Fruit fly (Drosophila melanogaster) whole organism, embryonic: ENCODE data around the gene CG1024.

Experiments used
- Adf1 ChIP-seq: fragments of 200-800 bp; sonication (Bioruptor generic); IDR thresholded peaks from 2 replicates; pipeline ENCODE4 v1.3.6; 2022; ENCODE audit warnings: missing biosample characterization, missing genetic modification characterization
- CG12391 ChIP-seq: fragments of 200-800 bp; sonication (Bioruptor generic); optimal IDR thresholded peaks from 3 replicates; lab custom pipeline; 2018; ENCODE audit warnings: missing biosample characterization, mild to moderate bottlenecking, missing genetic modification characterization, moderate library complexity
- CG15696 ChIP-seq: fragments of 200-800 bp; sonication (Bioruptor generic); optimal IDR thresholded peaks from 2 replicates; lab custom pipeline; 2019; ENCODE audit warnings: missing biosample characterization, mild to moderate bottlenecking, missing genetic modification characterization, moderate library complexity
- CG17186 ChIP-seq: fragments of 200-800 bp; sonication (Bioruptor generic); optimal IDR thresholded peaks from 3 replicates; lab custom pipeline; 2017; ENCODE audit warnings: missing biosample characterization, missing genetic modification reagents, missing genetic modification characterization
- CG17568 ChIP-seq: fragments of 200-800 bp; sonication (Bioruptor generic); optimal IDR thresholded peaks from 2 replicates; lab custom pipeline; 2018; ENCODE audit warnings: missing biosample characterization, mild to moderate bottlenecking, missing genetic modification characterization, moderate library complexity
- CG18262 ChIP-seq: fragments of 200-800 bp; optimal IDR thresholded peaks from 3 replicates; lab custom pipeline; 2019; ENCODE audit warnings: missing biosample characterization, mild to moderate bottlenecking, missing genetic modification characterization, moderate library complexity
- CG18599 ChIP-seq: fragments of 200-800 bp; sonication (Bioruptor generic); optimal IDR thresholded peaks from 3 replicates; lab custom pipeline; 2017; ENCODE audit warnings: missing biosample characterization, missing genetic modification characterization, mild to moderate bottlenecking, moderate library complexity, missing genetic modification reagents
- CG18764 ChIP-seq: fragments of 200-800 bp; sonication (Bioruptor generic); optimal IDR thresholded peaks from 3 replicates; lab custom pipeline; 2016; ENCODE audit warnings: missing biosample characterization, missing genetic modification characterization
- CG31388 ChIP-seq: fragments of 200-800 bp; sonication (Bioruptor generic); optimal IDR thresholded peaks from 2 replicates; lab custom pipeline; 2016; ENCODE audit warnings: missing biosample characterization, missing genetic modification characterization
- CG3163 ChIP-seq: fragments of 200-800 bp; sonication (Bioruptor generic); optimal IDR thresholded peaks from 3 replicates; lab custom pipeline; 2016; ENCODE audit warnings: missing biosample characterization, missing genetic modification characterization
- CG32767 ChIP-seq: fragments of 200-800 bp; sonication (Bioruptor generic); IDR thresholded peaks from 2 replicates; pipeline ENCODE4 v1.3.6; 2022; ENCODE audit warnings: missing biosample characterization, missing genetic modification characterization
- CG3995 ChIP-seq: fragments of 200-800 bp; sonication (Bioruptor generic); optimal IDR thresholded peaks from 3 replicates; lab custom pipeline; 2016; ENCODE audit warnings: missing biosample characterization, missing genetic modification characterization
- CG6272 ChIP-seq: fragments of 200-800 bp; sonication (Bioruptor generic); IDR thresholded peaks from 2 replicates; pipeline ENCODE4 v1.3.6; 2022; ENCODE audit warnings: missing biosample characterization, missing genetic modification characterization
- CG6791 ChIP-seq: fragments of 200-800 bp; sonication (Bioruptor generic); IDR thresholded peaks from 3 replicates; pipeline ENCODE4 v1.3.6; 2022; ENCODE audit warnings: missing biosample characterization, missing genetic modification characterization; ENCODE audit not compliant: partially characterized antibody
- CG7839 ChIP-seq: fragments of 200-800 bp; sonication (Bioruptor generic); optimal IDR thresholded peaks from 3 replicates; lab custom pipeline; 2018; ENCODE audit warnings: missing biosample characterization, mild to moderate bottlenecking, missing genetic modification characterization, moderate library complexity
- CG8089 ChIP-seq: fragments of 200-800 bp; sonication (Bioruptor generic); optimal IDR thresholded peaks from 3 replicates; lab custom pipeline; 2016; ENCODE audit warnings: missing biosample characterization, missing genetic modification characterization
- CG8281 ChIP-seq: fragments of 200-800 bp; sonication (Bioruptor generic); optimal IDR thresholded peaks from 2 replicates; lab custom pipeline; 2018; ENCODE audit warnings: missing biosample characterization, mild to moderate bottlenecking, missing genetic modification characterization, moderate library complexity
- CG8944 ChIP-seq: fragments of 200-800 bp; sonication (Bioruptor generic); optimal IDR thresholded peaks from 3 replicates; lab custom pipeline; 2016; ENCODE audit warnings: missing biosample characterization, missing genetic modification characterization
- D19B ChIP-seq: fragments of 200-800 bp; sonication (Bioruptor generic); optimal IDR thresholded peaks from 2 replicates; lab custom pipeline; 2017; ENCODE audit warnings: missing biosample characterization, mild to moderate bottlenecking, missing genetic modification characterization
- Dek ChIP-seq: fragments of 200-800 bp; sonication (Bioruptor generic); optimal IDR thresholded peaks from 3 replicates; lab custom pipeline; 2019; ENCODE audit warnings: missing biosample characterization, mild to moderate bottlenecking, missing genetic modification characterization, moderate library complexity
- Dp ChIP-seq: fragments of 200-800 bp; sonication (Bioruptor generic); optimal IDR thresholded peaks from 2 replicates; lab custom pipeline; 2018; ENCODE audit warnings: missing biosample characterization, mild to moderate bottlenecking, missing genetic modification characterization, moderate library complexity
- Gsc ChIP-seq: fragments of 200-800 bp; sonication (Bioruptor generic); IDR thresholded peaks from 2 replicates; pipeline ENCODE4 v1.3.6; 2022; ENCODE audit warnings: missing biosample characterization, missing genetic modification characterization
- HLHmδ ChIP-seq: fragments of 200-800 bp; sonication (Bioruptor generic); optimal IDR thresholded peaks from 2 replicates; lab custom pipeline; 2018; ENCODE audit warnings: missing biosample characterization, mild to moderate bottlenecking, missing genetic modification characterization, moderate library complexity
- Hand ChIP-seq: fragments of 200-800 bp; sonication (Bioruptor generic); optimal IDR thresholded peaks from 2 replicates; lab custom pipeline; 2017; ENCODE audit warnings: mild to moderate bottlenecking, missing biosample characterization, missing genetic modification reagents, missing genetic modification characterization
- Hsf ChIP-seq: fragments of 200-800 bp; sonication (Bioruptor generic); optimal IDR thresholded peaks from 3 replicates; lab custom pipeline; 2016; ENCODE audit warnings: missing biosample characterization, missing genetic modification characterization
- MBD-R2 ChIP-seq: fragments of 200-800 bp; sonication (Bioruptor generic); IDR thresholded peaks from 2 replicates; pipeline ENCODE4 v1.3.6; 2022; ENCODE audit warnings: missing biosample characterization, missing genetic modification characterization
- Med ChIP-seq: fragments of 200-800 bp; sonication (Bioruptor generic); peaks from one replicate; lab custom pipeline; 2016; ENCODE audit warnings: missing biosample characterization, missing genetic modification characterization, mild to moderate bottlenecking, inconsistent platforms, moderate library complexity
- Meics ChIP-seq: fragments of 200-800 bp; sonication (Bioruptor generic); optimal IDR thresholded peaks from 2 replicates; lab custom pipeline; 2017; ENCODE audit warnings: missing biosample characterization, mild to moderate bottlenecking, missing genetic modification characterization
- Myb ChIP-seq: fragments of 200-800 bp; sonication (Bioruptor generic); optimal IDR thresholded peaks from 2 replicates; lab custom pipeline; 2016; ENCODE audit warnings: missing biosample characterization, missing genetic modification characterization
- Ptx1 ChIP-seq: fragments of 200-800 bp; sonication (Bioruptor generic); IDR thresholded peaks from 2 replicates; pipeline ENCODE4 v1.3.6; 2022; ENCODE audit warnings: missing biosample characterization, missing genetic modification characterization
- Side ChIP-seq: fragments of 200-800 bp; sonication (Bioruptor generic); optimal IDR thresholded peaks from 2 replicates; lab custom pipeline; 2016; ENCODE audit warnings: missing biosample characterization, missing genetic modification characterization
- Ssrp ChIP-seq: fragments of 200-800 bp; sonication (Bioruptor generic); optimal IDR thresholded peaks from 2 replicates; lab custom pipeline; 2018; ENCODE audit warnings: missing biosample characterization, mild to moderate bottlenecking, missing genetic modification characterization, moderate library complexity
- bowl ChIP-seq: fragments of 200-800 bp; sonication (Bioruptor generic); IDR thresholded peaks from 2 replicates; pipeline ENCODE4 v1.3.6; 2022; ENCODE audit warnings: missing biosample characterization, missing genetic modification characterization
- cas ChIP-seq: fragments of 200-800 bp; sonication (Bioruptor generic); IDR thresholded peaks from 2 replicates; pipeline ENCODE4 v1.3.6; 2022; ENCODE audit warnings: missing biosample characterization, missing genetic modification characterization
- cg ChIP-seq: fragments of 200-800 bp; sonication (Bioruptor generic); optimal IDR thresholded peaks from 3 replicates; lab custom pipeline; 2019; ENCODE audit warnings: missing biosample characterization, mild to moderate bottlenecking, missing genetic modification characterization, moderate library complexity
- chinmo ChIP-seq: fragments of 200-800 bp; sonication (Bioruptor generic); IDR thresholded peaks from 4 replicates; pipeline ENCODE4 v1.3.6; 2022; ENCODE audit warnings: missing biosample characterization, missing genetic modification characterization; ENCODE audit not compliant: partially characterized antibody
- en ChIP-seq: fragments of 200-800 bp; sonication (Bioruptor generic); optimal IDR thresholded peaks from 2 replicates; lab custom pipeline; 2016; ENCODE audit warnings: missing biosample characterization, missing genetic modification characterization
- fd3F ChIP-seq: fragments of 200-800 bp; sonication (Bioruptor generic); optimal IDR thresholded peaks from 2 replicates; lab custom pipeline; 2018; ENCODE audit warnings: missing biosample characterization, mild to moderate bottlenecking, missing genetic modification characterization, moderate library complexity
- fd96Cb ChIP-seq: fragments of 200-800 bp; sonication (Bioruptor generic); optimal IDR thresholded peaks from 2 replicates; lab custom pipeline; 2018; ENCODE audit warnings: missing biosample characterization, mild to moderate bottlenecking, missing genetic modification characterization, moderate library complexity
- gce ChIP-seq: fragments of 200-800 bp; sonication (Bioruptor generic); IDR thresholded peaks from 3 replicates; pipeline ENCODE4 v1.3.6; 2022; ENCODE audit warnings: missing biosample characterization, missing genetic modification characterization
- gcm ChIP-seq: fragments of 200-800 bp; sonication (Bioruptor generic); optimal IDR thresholded peaks from 2 replicates; lab custom pipeline; 2019; ENCODE audit warnings: missing biosample characterization, mild to moderate bottlenecking, missing genetic modification characterization, moderate library complexity
- knrl ChIP-seq: fragments of 200-800 bp; sonication (Bioruptor generic); IDR thresholded peaks from 3 replicates; pipeline ENCODE4 v1.3.6; 2022; ENCODE audit warnings: missing biosample characterization, missing genetic modification characterization; ENCODE audit not compliant: partially characterized antibody
- mld ChIP-seq: fragments of 200-800 bp; sonication (Bioruptor generic); IDR thresholded peaks from 3 replicates; pipeline ENCODE4 v1.3.6; 2022; ENCODE audit warnings: missing biosample characterization, missing genetic modification characterization; ENCODE audit not compliant: partially characterized antibody
- nom ChIP-seq: fragments of 200-800 bp; sonication (Bioruptor generic); optimal IDR thresholded peaks from 2 replicates; lab custom pipeline; 2017; ENCODE audit warnings: missing biosample characterization, missing genetic modification characterization, mild to moderate bottlenecking, moderate library complexity, missing genetic modification reagents
- ro ChIP-seq: fragments of 200-800 bp; sonication (Bioruptor generic); IDR thresholded peaks from 2 replicates; pipeline ENCODE4 v1.3.6; 2022; ENCODE audit warnings: missing biosample characterization, missing genetic modification characterization
- sens ChIP-seq: fragments of 200-800 bp; sonication (Bioruptor generic); peaks from one replicate; lab custom pipeline; 2016; ENCODE audit warnings: missing biosample characterization, missing genetic modification characterization
- unpg ChIP-seq: fragments of 200-800 bp; sonication (Bioruptor generic); optimal IDR thresholded peaks from 3 replicates; lab custom pipeline; 2018; ENCODE audit warnings: missing biosample characterization, mild to moderate bottlenecking, missing genetic modification characterization, moderate library complexity
- z ChIP-seq: fragments of 200-800 bp; sonication (Bioruptor generic); IDR thresholded peaks from 3 replicates; pipeline ENCODE4 v1.3.6; 2022; ENCODE audit warnings: missing biosample characterization, missing genetic modification characterization
- zen ChIP-seq: fragments of 200-800 bp; sonication (Bioruptor generic); optimal IDR thresholded peaks from 3 replicates; lab custom pipeline; 2018; ENCODE audit warnings: missing biosample characterization, mild to moderate bottlenecking, missing genetic modification characterization, moderate library complexity

The CG1024 gene

dm6 chr3R:6425454-6426156, 45.5 kb upstream of the CG1024 start (continued):
- TF ChIP-seq zen (tag; lab: Kevin White, UChicago) (no peak), gcm (no peak), CG3995 (GFP tag; lab: Kevin White, UChicago) (no peak), cg (peak; percentile 77), CG18599 (GFP tag; lab: Kevin White, UChicago) (no peak), Myb (no peak), knrl (GFP tag; lab: Robert Waterston, UW) (no peak), chinmo (GFP tag; lab: Robert Waterston, UW) (no peak), Ptx1 (GFP tag; lab: Robert Waterston, UW) (no peak), CG12391 (tag; lab: Kevin White, UChicago) (peak; percentile 11), Side (no peak), fd96Cb (tag; lab: Kevin White, UChicago) (peak; percentile 18), ro (GFP tag; lab: Robert Waterston, UW) (no peak), Dp (GFP tag; lab: Kevin White, UChicago) (no peak), CG17186 (no peak), D19B (GFP tag; lab: Kevin White, UChicago) (no peak), CG17568 (GFP tag; lab: Kevin White, UChicago) (no peak), z (GFP tag; lab: Robert Waterston, UW) (0 out of 3 replicates have a peak, but pooled peaks have one; percentile 10), CG15696 (tag; lab: Kevin White, UChicago) (peak; percentile 44), bowl (GFP tag; lab: Robert Waterston, UW) (no peak), Hsf (GFP tag; lab: Kevin White, UChicago) (peak; percentile 28), en (GFP tag; lab: Kevin White, UChicago) (no peak), gce (GFP tag; lab: Robert Waterston, UW) (no peak), unpg (peak; percentile 14), cas (GFP tag; lab: Robert Waterston, UW) (no peak), CG18764 (GFP tag; lab: Kevin White, UChicago) (no peak), Dek (tag; lab: Kevin White, UChicago) (no peak), CG6791 (GFP tag; lab: Robert Waterston, UW) (no peak), CG8089 (GFP tag; lab: Kevin White, UChicago) (no peak), MBD-R2 (0 out of 2 replicates have a peak, but pooled peaks have one; percentile 10), CG7839 (tag; lab: Kevin White, UChicago) (peak; percentile 37), Meics (no peak), CG8281 (no peak), CG32767 (no peak), Adf1 (GFP tag; lab: Robert Waterston, UW) (no peak), CG6272 (no peak), Hand (GFP tag; lab: Kevin White, UChicago) (no peak), nom (GFP tag; lab: Kevin White, UChicago) (no peak), mld (GFP tag; lab: Robert Waterston, UW) (no peak), HLHmδ (GFP tag; lab: Kevin White, UChicago) (peak; percentile 56), Ssrp (tag; lab: Kevin White, UChicago) (no peak), Med (GFP tag; lab: Kevin White, UChicago) (peak; percentile 21), CG3163 (GFP tag; lab: Kevin White, UChicago) (no peak), CG31388 (GFP tag; lab: Kevin White, UChicago) (no peak), CG8944 (GFP tag; lab: Kevin White, UChicago) (no peak), fd3F (no peak), CG18262 (tag; lab: Kevin White, UChicago) (peak; percentile 71), sens (GFP tag; lab: Kevin White, UChicago) (peak; percentile 93), Gsc (GFP tag; lab: Robert Waterston, UW) (no peak)
